Worm (Caenorhabditis elegans) whole organism, mixed stage, embryonic: Measurements from ENCODE around the gene str-177.

Experiments used
- M03D4.4 ChIP-seq: sonication (generic microtip); optimal IDR thresholded peaks from 2 replicates; lab custom pipeline; 2017; ENCODE audit warnings: mild to moderate bottlenecking, missing genetic modification characterization, missing compliant biosample characterization
- bed-3 ChIP-seq: fragments of 200-800 bp; sonication (Bioruptor generic); optimal IDR thresholded peaks from 3 replicates; lab custom pipeline; 2018; ENCODE audit warnings: mild to moderate bottlenecking, missing genetic modification characterization, moderate library complexity, missing compliant biosample characterization
- blmp-1 ChIP-seq: fragments of 150-350 bp; optimal IDR thresholded peaks from 2 replicates; lab custom pipeline; 2014; ENCODE audit warnings: missing biosample characterization, missing genetic modification characterization
- ceh-39 ChIP-seq: fragments of 150-350 bp; optimal IDR thresholded peaks from 2 replicates; lab custom pipeline; 2014; ENCODE audit warnings: missing biosample characterization, missing genetic modification characterization
- ceh-43 ChIP-seq: fragments of 200-800 bp; sonication (Bioruptor generic); optimal IDR thresholded peaks from 2 replicates; lab custom pipeline; 2018; ENCODE audit warnings: mild to moderate bottlenecking, missing genetic modification characterization, moderate library complexity, missing compliant biosample characterization
- ceh-83 ChIP-seq: fragments of 200-800 bp; sonication (Bioruptor generic); optimal IDR thresholded peaks from 2 replicates; lab custom pipeline; 2018; ENCODE audit warnings: mild to moderate bottlenecking, missing genetic modification characterization, missing compliant biosample characterization
- ces-1 ChIP-seq: fragments of 150-350 bp; optimal IDR thresholded peaks from 2 replicates; lab custom pipeline; 2014; ENCODE audit warnings: missing biosample characterization, missing genetic modification reagents, missing genetic modification characterization
- cnd-1 ChIP-seq: fragments of 200-800 bp; sonication (Bioruptor generic); optimal IDR thresholded peaks from 2 replicates; lab custom pipeline; 2018; ENCODE audit warnings: mild to moderate bottlenecking, missing genetic modification characterization, missing compliant biosample characterization
- drap-1 ChIP-seq: fragments of 200-800 bp; sonication (Bioruptor generic); optimal IDR thresholded peaks from 3 replicates; lab custom pipeline; 2018; ENCODE audit warnings: mild to moderate bottlenecking, missing genetic modification characterization, missing compliant biosample characterization
- elt-1 ChIP-seq: sonication (generic microtip); optimal IDR thresholded peaks from 2 replicates; lab custom pipeline; 2017; ENCODE audit warnings: missing genetic modification characterization, mild to moderate bottlenecking, missing compliant biosample characterization, antibody characterized with exemption, moderate library complexity, borderline replicate concordance; ENCODE audit not compliant: insufficient read depth
- elt-3 ChIP-seq: fragments of 150-350 bp; optimal IDR thresholded peaks from 2 replicates; lab custom pipeline; 2014; ENCODE audit warnings: missing biosample characterization, missing genetic modification characterization
- ham-2 ChIP-seq: fragments of 200-800 bp; sonication (Bioruptor generic); optimal IDR thresholded peaks from 2 replicates; lab custom pipeline; 2018; ENCODE audit warnings: mild to moderate bottlenecking, missing genetic modification characterization, missing compliant biosample characterization
- hlh-1 ChIP-seq: fragments of 150-350 bp; optimal IDR thresholded peaks from 2 replicates; lab custom pipeline; 2014; ENCODE audit warnings: missing biosample characterization, missing genetic modification reagents, missing genetic modification characterization
- lin-13 ChIP-seq: fragments of 150-350 bp; optimal IDR thresholded peaks from 2 replicates; lab custom pipeline; 2014; ENCODE audit warnings: missing biosample characterization, missing genetic modification characterization
- lin-32 ChIP-seq: fragments of 200-800 bp; sonication (Bioruptor generic); optimal IDR thresholded peaks from 2 replicates; lab custom pipeline; 2018; ENCODE audit warnings: mild to moderate bottlenecking, missing genetic modification characterization, missing compliant biosample characterization
- mab-5 ChIP-seq: fragments of 150-350 bp; optimal IDR thresholded peaks from 2 replicates; lab custom pipeline; 2014; ENCODE audit warnings: missing biosample characterization, missing genetic modification characterization
- mep-1 ChIP-seq: fragments of 150-350 bp; optimal IDR thresholded peaks from 2 replicates; lab custom pipeline; 2017; ENCODE audit warnings: missing biosample characterization, missing genetic modification reagents, missing genetic modification characterization, inconsistent platforms
- mls-2 ChIP-seq: sonication (generic microtip); optimal IDR thresholded peaks from 2 replicates; lab custom pipeline; 2016; ENCODE audit warnings: mild to moderate bottlenecking, missing genetic modification characterization, moderate library complexity, missing compliant biosample characterization
- nhr-12 ChIP-seq: fragments of 150-350 bp; optimal IDR thresholded peaks from 2 replicates; lab custom pipeline; 2014; ENCODE audit warnings: missing biosample characterization, missing genetic modification characterization
- nhr-2 ChIP-seq: fragments of 150-350 bp; optimal IDR thresholded peaks from 2 replicates; lab custom pipeline; 2014; ENCODE audit warnings: missing biosample characterization, missing genetic modification characterization
- nhr-237 ChIP-seq: fragments of 150-350 bp; optimal IDR thresholded peaks from 2 replicates; lab custom pipeline; 2014; ENCODE audit warnings: missing biosample characterization, missing genetic modification characterization
- nhr-28 ChIP-seq: fragments of 150-350 bp; optimal IDR thresholded peaks from 2 replicates; lab custom pipeline; 2014; ENCODE audit warnings: missing biosample characterization, missing genetic modification characterization
- nhr-76 ChIP-seq: sonication (generic microtip); optimal IDR thresholded peaks from 2 replicates; lab custom pipeline; 2017; ENCODE audit warnings: missing biosample characterization, missing genetic modification characterization
- pha-4 ChIP-seq: fragments of 150-350 bp; optimal IDR thresholded peaks from 2 replicates; lab custom pipeline; 2018; ENCODE audit warnings: missing biosample characterization, missing genetic modification reagents, missing genetic modification characterization
- sem-2 ChIP-seq: fragments of 200-800 bp; sonication (Bioruptor generic); optimal IDR thresholded peaks from 2 replicates; lab custom pipeline; 2018; ENCODE audit warnings: mild to moderate bottlenecking, missing genetic modification characterization, missing compliant biosample characterization
- snpc-4 ChIP-seq: fragments of 150-350 bp; optimal IDR thresholded peaks from 2 replicates; lab custom pipeline; 2014; ENCODE audit warnings: missing biosample characterization, missing genetic modification characterization
- sptf-1 ChIP-seq: sonication (generic microtip); optimal IDR thresholded peaks from 2 replicates; lab custom pipeline; 2017; ENCODE audit warnings: mild to moderate bottlenecking, missing genetic modification characterization, moderate library complexity, missing compliant biosample characterization
- unc-120 ChIP-seq: sonication (generic microtip); optimal IDR thresholded peaks from 2 replicates; lab custom pipeline; 2017; ENCODE audit warnings: missing genetic modification characterization, missing compliant biosample characterization; ENCODE audit not compliant: poor library complexity, severe bottlenecking
- unc-62 ChIP-seq: fragments of 150-350 bp; optimal IDR thresholded peaks from 2 replicates; lab custom pipeline; 2014; ENCODE audit warnings: missing biosample characterization, missing genetic modification reagents, missing genetic modification characterization
- zip-8 ChIP-seq: fragments of 150-350 bp; optimal IDR thresholded peaks from 2 replicates; lab custom pipeline; 2014; ENCODE audit warnings: missing biosample characterization, missing genetic modification characterization
- ztf-11 ChIP-seq: fragments of 150-350 bp; optimal IDR thresholded peaks from 2 replicates; lab custom pipeline; 2014; ENCODE audit warnings: missing biosample characterization, missing genetic modification characterization

Gene str-177

ce11 chrV:9186028-9186427 lies 12.8 kb downstream of the str-177 start:
- TF ChIP-seq mep-1 (tag; lab: Kevin White, UChicago) = no peak
- TF ChIP-seq, all 35 proteins: peak for 0

ce11 chrV:9183718-9184441 lies 14.9 kb downstream of the str-177 start:
- TF ChIP-seq ces-1 (GFP tag; lab: Kevin White, UChicago) (peak; percentile 78), mls-2 (no peak)

ce11 chrV:9181669-9182250 lies 17.0 kb downstream of the str-177 start, which contains the start of gene ptr-1:
TSS of gene ptr-1 (minus strand) at chrV:9181719.
- TF ChIP-seq ham-2 (GFP tag; lab: Kevin White, UChicago) (peak; percentile 13), ceh-83 (GFP tag; lab: Kevin White, UChicago) (no peak), nhr-12 (no peak), blmp-1 (tag; lab: Kevin White, UChicago) (peak; percentile 32), ztf-11 (tag; lab: Kevin White, UChicago) (no peak)

ce11 chrV:9175218-9175837 lies 23.5 kb downstream of the str-177 start, which contains the start of gene spas-1:
TSS of gene spas-1 (plus strand) at chrV:9175789.
- peak; percentile 15 for TF ChIP-seq nhr-2 (tag; lab: Kevin White, UChicago)
- no peak for TF ChIP-seq ham-2 (GFP tag; lab: Kevin White, UChicago)
- no peak for TF ChIP-seq sptf-1 (tag; lab: Kevin White, UChicago)
- TF ChIP-seq ceh-43 (GFP tag; lab: Kevin White, UChicago) = peak; percentile 56
- peak; percentile 86 for TF ChIP-seq nhr-237 (tag; lab: Kevin White, UChicago)
- peak; percentile 32 for TF ChIP-seq mls-2
- TF ChIP-seq pha-4 (tag; lab: Kevin White, UChicago) = peak; percentile 84
- peak; percentile 34 for TF ChIP-seq drap-1 (GFP tag; lab: Kevin White, UChicago)
- TF ChIP-seq nhr-28 = no peak
- TF ChIP-seq ces-1 (GFP tag; lab: Kevin White, UChicago) = no peak
- TF ChIP-seq bed-3 (GFP tag; lab: Kevin White, UChicago) = no peak
- TF ChIP-seq zip-8 (tag; lab: Kevin White, UChicago) = peak; percentile 62
- TF ChIP-seq unc-62 (GFP tag; lab: Kevin White, UChicago) = peak; percentile 38
- TF ChIP-seq mep-1 (tag; lab: Kevin White, UChicago) = peak; percentile 93
- peak; percentile 78 for TF ChIP-seq lin-13 (tag; lab: Kevin White, UChicago)
- TF ChIP-seq elt-3 (tag; lab: Kevin White, UChicago) = no peak
- TF ChIP-seq M03D4.4 = peak; percentile 60
- TF ChIP-seq hlh-1 (tag; lab: Kevin White, UChicago) = no peak
- no peak for TF ChIP-seq nhr-76 (tag; lab: Kevin White, UChicago)
- no peak for TF ChIP-seq snpc-4
- TF ChIP-seq lin-32 (GFP tag; lab: Kevin White, UChicago) = peak; percentile 42
- TF ChIP-seq, all 35 proteins: peak for 12

- TF ChIP-seq ham-2 (GFP tag; lab: Kevin White, UChicago) (no peak), unc-62 (GFP tag; lab: Kevin White, UChicago) (no peak), nhr-2 (tag; lab: Kevin White, UChicago) (no peak), cnd-1 (tag; lab: Kevin White, UChicago) (no peak), bed-3 (GFP tag; lab: Kevin White, UChicago) (no peak), ceh-83 (GFP tag; lab: Kevin White, UChicago) (no peak), blmp-1 (tag; lab: Kevin White, UChicago) (no peak), sem-2 (no peak), M03D4.4 (no peak), drap-1 (GFP tag; lab: Kevin White, UChicago) (no peak), elt-1 (tag; lab: Kevin White, UChicago) (no peak), ceh-39 (no peak), nhr-76 (tag; lab: Kevin White, UChicago) (no peak), nhr-12 (no peak), snpc-4 (no peak), ces-1 (GFP tag; lab: Kevin White, UChicago) (no peak), unc-120 (tag; lab: Kevin White, UChicago) (no peak), mab-5 (tag; lab: Kevin White, UChicago) (no peak)
Measured at ce11 chrV:9173789-9174188, 25.0 kb downstream of the str-177 start, which contains the start of gene pqn-16. TSS of gene pqn-16 (plus strand) at chrV:9174089.
